Worm (Caenorhabditis elegans): ENCODE measurements around the gene ttbk-2.2.
A peak's percentile ranks its signal among the peaks of the same experiment; 100 is the strongest.

ttbk-2.2 gene

ce11 chrIV:5038744-5039143 is 28.0 kb downstream of the ttbk-2.2 start (continued):
- TF ChIP-seq egl-43 (GFP tag; IDR thresholded peaks at IDR 0.05) (no peak; the same call in 1 of the 2 replicates), F44E2.7 (GFP tag; IDR thresholded peaks at IDR 0.05) (peak; percentile 79; the same call in 1 of the 2 replicates), lim-7 (GFP tag; IDR thresholded peaks at IDR 0.05) (no peak; the same call in 1 of the 2 replicates), ZK337.2 (GFP tag; IDR thresholded peaks at IDR 0.05) (0 out of 2 replicates have a peak, but pooled peaks have one; percentile 5), jun-1 (tag; optimal IDR thresholded peaks at IDR 0.05) (no peak), nhr-76 (tag; optimal IDR thresholded peaks at IDR 0.05) (no peak), madf-5 (GFP tag; IDR thresholded peaks at IDR 0.05) (peak; percentile 52 to 87; a peak in 1 of 4 replicates), ceh-20 (GFP tag; IDR thresholded peaks at IDR 0.05) (peak; percentile 71), hmg-1.1 (GFP tag; IDR thresholded peaks at IDR 0.05) (no peak; the same call in 1 of the 2 replicates), dmd-9 (GFP tag; IDR thresholded peaks at IDR 0.05) (no peak), attf-4 (tag; optimal IDR thresholded peaks at IDR 0.05) (no peak), zfp-3 (GFP tag; conservative IDR thresholded peaks at IDR 0.05) (peak; percentile 69; the same call in 1 of the 2 replicates), lsy-2 (tag; optimal IDR thresholded peaks at IDR 0.05) (no peak), skn-1 (tag; optimal IDR thresholded peaks at IDR 0.05) (no peak), tra-1 (GFP tag; IDR thresholded peaks at IDR 0.05) (peak; percentile 54; the same call in 1 of the 2 replicates), daf-16 (GFP tag; optimal IDR thresholded peaks at IDR 0.05) (peak; percentile 9 to 60), daf-16 (tag; optimal IDR thresholded peaks at IDR 0.05) (no peak), pqm-1 (tag; optimal IDR thresholded peaks at IDR 0.05) (no peak), Y48G9A.11 (GFP tag; IDR thresholded peaks at IDR 0.05) (peak; percentile 76), snpc-4 (tag; optimal IDR thresholded peaks at IDR 0.05) (no peak), hlh-11 (tag; optimal IDR thresholded peaks at IDR 0.05) (no peak), T20F7.1 (GFP tag; optimal IDR thresholded peaks at IDR 0.05) (peak; percentile 32), zip-11 (GFP tag; IDR thresholded peaks at IDR 0.05) (no peak), spr-1 (tag; optimal IDR thresholded peaks at IDR 0.05) (no peak), dmd-8 (GFP tag; IDR thresholded peaks at IDR 0.05) (peak; percentile 92), nhr-111 (GFP tag; optimal IDR thresholded peaks at IDR 0.05) (peak; percentile 30), mes-2 (tag; optimal IDR thresholded peaks at IDR 0.05; ENCODE audit: poor library complexity, severe bottlenecking) (no peak), set-16 (GFP tag; IDR thresholded peaks at IDR 0.05) (no peak), zag-1 (tag; optimal IDR thresholded peaks at IDR 0.05) (no peak), lin-29 (GFP tag; IDR thresholded peaks at IDR 0.05) (0 out of 2 replicates have a peak, but pooled peaks have one; percentile 28), egl-27 (tag; optimal IDR thresholded peaks at IDR 0.05) (no peak), cey-2 (tag; optimal IDR thresholded peaks at IDR 0.05; ENCODE audit: borderline replicate concordance, insufficient read depth) (no peak), daf-12 (tag; optimal IDR thresholded peaks at IDR 0.05) (no peak), nhr-11 (tag; optimal IDR thresholded peaks at IDR 0.05) (no peak), mep-1 (tag; optimal IDR thresholded peaks at IDR 0.05) (no peak), rbr-2 (tag; optimal IDR thresholded peaks at IDR 0.05) (peak; percentile 16), ceh-32 (tag; optimal IDR thresholded peaks at IDR 0.05; ENCODE audit: poor library complexity) (no peak)

- no peak for TF ChIP-seq duxl-1 (tag; optimal IDR thresholded peaks at IDR 0.05; ENCODE audit: poor library complexity)
- TF ChIP-seq F44E2.7 (GFP tag; IDR thresholded peaks at IDR 0.05) = no peak
- TF ChIP-seq pha-4 (GFP tag; IDR thresholded peaks at IDR 0.05) = no peak
- TF ChIP-seq pha-4 (tag; optimal IDR thresholded peaks at IDR 0.05) = no peak
- TF ChIP-seq daf-12 (tag; optimal IDR thresholded peaks at IDR 0.05) = no peak
- no peak for TF ChIP-seq nhr-25 (tag; optimal IDR thresholded peaks at IDR 0.05; ENCODE audit: borderline replicate concordance, insufficient read depth)
- no peak for TF ChIP-seq T26A8.4 (GFP tag; IDR thresholded peaks at IDR 0.05)
- no peak for TF ChIP-seq fos-1 (tag; optimal IDR thresholded peaks at IDR 0.05)
- TF ChIP-seq sdz-12 (GFP tag; optimal IDR thresholded peaks at IDR 0.05) = no peak
- no peak for TF ChIP-seq nhr-102 (tag; optimal IDR thresholded peaks at IDR 0.05)
- TF ChIP-seq skn-1 (tag; optimal IDR thresholded peaks at IDR 0.05) = no peak
- TF ChIP-seq set-16 (GFP tag; IDR thresholded peaks at IDR 0.05) = no peak
- no peak for TF ChIP-seq nhr-77 (tag; optimal IDR thresholded peaks at IDR 0.05)
Measured at ce11 chrIV:5037489-5037888, 29.3 kb downstream of the ttbk-2.2 start, which contains the start of gene C09B9.1. Gene C09B9.1, plus strand, starts transcription at chrIV:5037789.

Data from whole organism, L4 larva.